Worm (Caenorhabditis elegans) whole organism, young adult: ENCODE measurements around the gene rpl-37.

Experiments
- B0019.2 ChIP-seq: fragments of 200-800 bp; sonication (Bioruptor generic); conservative IDR thresholded peaks from 2 replicates; pipeline ENCODE4 v1.3.6; 2022; ENCODE audit warnings: missing genetic modification reagents, missing genetic modification characterization, missing compliant biosample characterization
- C06A6.2 ChIP-seq: fragments of 200-800 bp; sonication (Bioruptor generic); conservative IDR thresholded peaks from 2 replicates; pipeline ENCODE4 v1.3.6; 2022; ENCODE audit warnings: missing genetic modification characterization, missing compliant biosample characterization
- D2030.7 ChIP-seq: fragments of 200-800 bp; sonication (Bioruptor generic); IDR thresholded peaks from 2 replicates; pipeline ENCODE4 v1.3.6; 2022; ENCODE audit warnings: missing genetic modification reagents, missing genetic modification characterization, missing compliant biosample characterization
- F39B2.1 ChIP-seq: fragments of 200-800 bp; sonication (Bioruptor generic); IDR thresholded peaks from 2 replicates; pipeline ENCODE4 v1.3.6; 2022; ENCODE audit warnings: missing genetic modification reagents, missing genetic modification characterization, missing compliant biosample characterization
- F49E8.2 ChIP-seq: sonication (generic microtip); optimal IDR thresholded peaks from 3 replicates; lab custom pipeline; 2017; ENCODE audit warnings: missing genetic modification characterization, mild to moderate bottlenecking, missing compliant biosample characterization, antibody characterized with exemption, moderate library complexity; ENCODE audit not compliant: insufficient read depth
- F52B5.7 ChIP-seq: sonication (generic microtip); optimal IDR thresholded peaks from 2 replicates; lab custom pipeline; 2016; ENCODE audit warnings: mild to moderate bottlenecking, missing genetic modification characterization, missing compliant biosample characterization
- F55B11.4 ChIP-seq: sonication (generic microtip); optimal IDR thresholded peaks from 2 replicates; lab custom pipeline; 2016; ENCODE audit warnings: missing compliant biosample characterization, missing genetic modification characterization, borderline replicate concordance; ENCODE audit not compliant: insufficient read depth
- F57A8.1 ChIP-seq: fragments of 200-800 bp; sonication (Bioruptor generic); optimal IDR thresholded peaks from 2 replicates; lab custom pipeline; 2018; ENCODE audit warnings: mild to moderate bottlenecking, missing genetic modification characterization, moderate library complexity, missing compliant biosample characterization
- K12H6.12 ChIP-seq: fragments of 200-800 bp; sonication (Bioruptor generic); optimal IDR thresholded peaks from 2 replicates; lab custom pipeline; 2018; ENCODE audit warnings: mild to moderate bottlenecking, missing genetic modification characterization, missing compliant biosample characterization
- T07F8.4 ChIP-seq: sonication (generic microtip); optimal IDR thresholded peaks from 2 replicates; lab custom pipeline; 2016; ENCODE audit warnings: mild to moderate bottlenecking, missing genetic modification characterization, moderate library complexity, missing compliant biosample characterization
- Y95B8A.8 ChIP-seq: fragments of 200-800 bp; sonication (Bioruptor generic); IDR thresholded peaks from 2 replicates; pipeline ENCODE4 v1.3.6; 2022; ENCODE audit warnings: missing genetic modification reagents, missing genetic modification characterization, missing compliant biosample characterization
- ZK185.1 ChIP-seq: sonication (generic microtip); optimal IDR thresholded peaks from 2 replicates; lab custom pipeline; 2016; ENCODE audit warnings: mild to moderate bottlenecking, missing genetic modification characterization, missing compliant biosample characterization; ENCODE audit not compliant: poor library complexity, severe bottlenecking
- atf-7 ChIP-seq: sonication (generic microtip); optimal IDR thresholded peaks from 2 replicates; lab custom pipeline; 2017; ENCODE audit warnings: mild to moderate bottlenecking, missing genetic modification characterization, missing compliant biosample characterization
- bed-2 ChIP-seq: fragments of 200-800 bp; sonication (Bioruptor generic); IDR thresholded peaks from 2 replicates; pipeline ENCODE4 v1.3.6; 2022; ENCODE audit warnings: missing genetic modification reagents, missing genetic modification characterization, missing compliant biosample characterization
- cebp-1 ChIP-seq, 2 experiments: fragments of 200-800 bp in 1 of 2; sonication (Bioruptor generic) in 1 of 2; sonication (generic microtip) in 1 of 2; IDR thresholded peaks in 1 of 2; optimal IDR thresholded peaks in 1 of 2; 2 replicates each; pipeline versions ENCODE4 v1.3.6 to Lab custom; 2017 to 2022; ENCODE audit warnings: missing compliant biosample characterization in 2 of 2, missing genetic modification characterization in 2 of 2, mild to moderate bottlenecking in 1 of 2, missing genetic modification reagents in 1 of 2, moderate library complexity in 1 of 2
- dpff-1 ChIP-seq: sonication (generic microtip); optimal IDR thresholded peaks from 2 replicates; lab custom pipeline; 2017; ENCODE audit warnings: mild to moderate bottlenecking, missing genetic modification characterization, missing compliant biosample characterization
- egl-18 ChIP-seq: fragments of 200-800 bp; sonication (Bioruptor generic); IDR thresholded peaks from 2 replicates; pipeline ENCODE4 v1.3.6; 2022; ENCODE audit warnings: missing genetic modification reagents, missing genetic modification characterization, missing compliant biosample characterization
- hrde-1 ChIP-seq: sonication (generic microtip); optimal IDR thresholded peaks from 2 replicates; lab custom pipeline; 2016; ENCODE audit warnings: missing genetic modification characterization, mild to moderate bottlenecking, missing compliant biosample characterization, moderate library complexity, missing genotype, missing genetic modification reagents, borderline replicate concordance
- lin-35 ChIP-seq, 3 experiments: fragments of 150-350 bp in 2 of 3; sonication (generic microtip) in 1 of 3; optimal IDR thresholded peaks; 2 replicates each; lab custom pipeline; 2014 to 2018; ENCODE audit warnings: missing biosample characterization in 3 of 3, missing genetic modification characterization in 3 of 3, missing genetic modification reagents in 3 of 3
- lin-54 ChIP-seq: fragments of 200-800 bp; sonication (Bioruptor generic); optimal IDR thresholded peaks from 2 replicates; lab custom pipeline; 2018; ENCODE audit warnings: mild to moderate bottlenecking, missing genetic modification characterization, missing compliant biosample characterization
- mel-28 ChIP-seq: sonication (generic microtip); optimal IDR thresholded peaks from 2 replicates; lab custom pipeline; 2016; ENCODE audit warnings: borderline replicate concordance, mild to moderate bottlenecking, missing genetic modification characterization, missing compliant biosample characterization
- mes-4 ChIP-seq: sonication (generic microtip); optimal IDR thresholded peaks from 2 replicates; lab custom pipeline; 2016; ENCODE audit warnings: missing genotype, missing genetic modification characterization, missing compliant biosample characterization
- nfyb-1 ChIP-seq: fragments of 200-800 bp; sonication (Bioruptor generic); IDR thresholded peaks from 2 replicates; pipeline ENCODE4 v1.3.6; 2022; ENCODE audit warnings: missing genetic modification reagents, missing genetic modification characterization, missing compliant biosample characterization
- nhr-179 ChIP-seq: sonication (generic microtip); optimal IDR thresholded peaks from 2 replicates; lab custom pipeline; 2016; ENCODE audit warnings: mild to moderate bottlenecking, missing genetic modification characterization, missing compliant biosample characterization
- nhr-80 ChIP-seq: sonication (generic microtip); optimal IDR thresholded peaks from 2 replicates; lab custom pipeline; 2016; ENCODE audit warnings: missing genetic modification characterization, missing compliant biosample characterization
- pbrm-1 ChIP-seq: fragments of 200-800 bp; sonication (Bioruptor generic); IDR thresholded peaks from 2 replicates; pipeline ENCODE4 v1.3.6; 2022; ENCODE audit warnings: missing genetic modification reagents, missing genetic modification characterization, missing compliant biosample characterization
- rec-8 ChIP-seq, 2 experiments: sonication (generic microtip); optimal IDR thresholded peaks; 2 replicates each; lab custom pipeline; 2016; ENCODE audit warnings: mild to moderate bottlenecking in 2 of 2, missing genetic modification characterization in 2 of 2, missing genetic modification reagents in 2 of 2, missing genotype in 2 of 2, missing biosample characterization in 1 of 2, missing compliant biosample characterization in 1 of 2, moderate library complexity in 1 of 2
- repo-1 ChIP-seq: sonication (generic microtip); optimal IDR thresholded peaks from 2 replicates; lab custom pipeline; 2017; ENCODE audit warnings: mild to moderate bottlenecking, missing genetic modification characterization, missing compliant biosample characterization
- snpc-1.1 ChIP-seq: sonication (generic microtip); optimal IDR thresholded peaks from 2 replicates; lab custom pipeline; 2017; ENCODE audit warnings: missing genetic modification characterization, mild to moderate bottlenecking, missing compliant biosample characterization, antibody characterized with exemption, moderate library complexity, missing genotype, missing genetic modification reagents; ENCODE audit not compliant: insufficient read depth
- sptf-2 ChIP-seq: fragments of 200-800 bp; sonication (Bioruptor generic); optimal IDR thresholded peaks from 2 replicates; lab custom pipeline; 2018; ENCODE audit warnings: mild to moderate bottlenecking, missing genetic modification characterization, missing compliant biosample characterization
- xnd-1 ChIP-seq: sonication (generic microtip); optimal IDR thresholded peaks from 2 replicates; lab custom pipeline; 2016; ENCODE audit warnings: missing genotype, missing genetic modification reagents, missing genetic modification characterization, missing compliant biosample characterization
- zfh-2 ChIP-seq: fragments of 200-800 bp; sonication (Bioruptor generic); conservative IDR thresholded peaks from 2 replicates; pipeline ENCODE4 v1.3.6; 2022; ENCODE audit warnings: missing genetic modification reagents, missing genetic modification characterization, missing compliant biosample characterization
- ztf-18 ChIP-seq: sonication (generic microtip); optimal IDR thresholded peaks from 2 replicates; lab custom pipeline; 2016; ENCODE audit warnings: missing genotype, mild to moderate bottlenecking, missing genetic modification characterization, missing compliant biosample characterization
- ztf-22 ChIP-seq: fragments of 200-800 bp; sonication (Bioruptor generic); optimal IDR thresholded peaks from 2 replicates; lab custom pipeline; 2018; ENCODE audit warnings: mild to moderate bottlenecking, missing genetic modification characterization, moderate library complexity, missing compliant biosample characterization
- ztf-26 ChIP-seq: sonication (generic microtip); optimal IDR thresholded peaks from 2 replicates; lab custom pipeline; 2017; ENCODE audit warnings: missing genetic modification characterization, missing compliant biosample characterization

Gene rpl-37

DNA sequence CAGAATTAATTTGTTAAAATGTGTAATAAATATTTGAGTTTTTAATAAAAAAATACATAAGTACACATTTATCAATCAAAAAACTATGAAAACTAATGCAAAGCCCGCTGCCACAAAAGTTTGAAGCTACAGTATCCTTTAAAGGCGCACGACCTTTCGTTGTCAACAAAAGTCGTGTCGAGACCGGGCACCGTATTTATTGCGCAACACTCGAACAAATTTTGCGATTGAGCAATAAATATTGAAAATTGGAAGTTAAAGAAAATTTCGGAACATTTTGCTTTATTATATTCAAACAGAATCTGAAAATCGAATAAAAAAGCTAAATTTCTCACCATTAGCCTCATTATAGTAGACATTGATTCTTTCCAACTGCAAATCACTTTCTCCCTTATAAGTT is 12.7 kb downstream of the rpl-37 start:
- TF ChIP-seq B0019.2 (GFP tag; lab: Robert Waterston, UW) (no peak), mes-4 (tag; lab: Kevin White, UChicago) (no peak), C06A6.2 (GFP tag; lab: Robert Waterston, UW) (no peak), nhr-179 (no peak), dpff-1 (no peak), K12H6.12 (tag; lab: Kevin White, UChicago) (no peak), atf-7 (tag; lab: Kevin White, UChicago) (no peak), snpc-1.1 (no peak), ztf-22 (no peak), nfyb-1 (GFP tag; lab: Robert Waterston, UW) (no peak), repo-1 (tag; lab: Kevin White, UChicago) (no peak)

DNA sequence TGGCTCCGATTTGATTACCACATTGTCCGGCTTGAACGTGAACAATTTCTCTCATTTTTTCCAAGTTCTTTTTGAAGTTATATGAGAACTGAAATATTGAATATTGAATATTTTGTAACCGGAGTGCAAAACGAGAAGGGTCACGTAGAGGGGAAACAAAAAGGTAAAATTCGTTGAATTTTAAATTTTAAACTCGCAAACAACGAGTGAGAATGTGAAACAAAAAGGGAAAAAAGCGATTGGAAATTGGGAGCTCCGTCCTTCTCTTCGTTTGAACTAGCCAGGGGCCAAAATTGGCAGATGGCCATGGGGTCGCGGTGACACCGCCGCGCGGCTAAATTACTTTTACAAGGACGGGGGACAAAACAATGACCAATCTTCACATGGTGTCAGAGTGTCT is 13.1 kb downstream of the rpl-37 start, which contains the start of gene ben-1:
ben-1 (minus strand) TSS at position 101 of the 400 bp plus-strand sequence.
- TF ChIP-seq Y95B8A.8 (GFP tag; lab: Robert Waterston, UW) = no peak
- TF ChIP-seq pbrm-1 (GFP tag; lab: Robert Waterston, UW) = no peak
- no peak for TF ChIP-seq ZK185.1 (tag; lab: Kevin White, UChicago)
- no peak for TF ChIP-seq egl-18 (GFP tag; lab: Robert Waterston, UW)
- no peak for TF ChIP-seq F52B5.7 (tag; lab: Kevin White, UChicago)
- TF ChIP-seq nhr-80 (tag; lab: Kevin White, UChicago) = no peak
- no peak for TF ChIP-seq bed-2 (GFP tag; lab: Robert Waterston, UW)
- no peak for TF ChIP-seq ztf-18 (tag; lab: Kevin White, UChicago)
- TF ChIP-seq, all 124 proteins: peak for 0

DNA sequence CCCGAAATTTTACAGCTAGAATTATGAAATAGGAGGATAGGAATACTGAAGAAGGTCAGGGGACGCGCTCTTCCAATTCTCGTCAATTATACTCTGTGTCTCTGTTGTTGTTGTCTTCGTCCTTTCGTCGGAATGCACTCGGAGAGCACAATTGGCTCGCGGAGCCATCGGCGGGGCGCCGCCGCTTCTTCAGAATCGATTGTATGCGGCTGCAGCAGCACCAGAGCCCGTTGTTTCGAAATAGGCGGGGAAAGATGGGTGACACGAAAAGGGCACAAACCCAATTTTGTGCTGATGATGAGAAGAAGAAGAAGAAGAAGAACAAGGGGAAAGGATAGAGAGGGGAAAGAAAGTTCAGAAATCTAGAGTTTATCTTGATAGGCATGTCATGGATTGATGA is 13.7 kb downstream of the rpl-37 start:
- TF ChIP-seq zfh-2 (GFP tag; lab: Robert Waterston, UW) (peak; percentile 86), cebp-1 (GFP tag; IDR thresholded peaks at IDR 0.05; lab: Robert Waterston, UW) (0 out of 2 replicates have a peak, but pooled peaks have one; percentile 26), cebp-1 (tag; optimal IDR thresholded peaks at IDR 0.05; lab: Kevin White, UChicago) (peak; percentile 85), lin-35 (GFP tag; optimal IDR thresholded peaks at IDR 0.05; lab: Kevin White, UChicago) (no peak), F55B11.4 (tag; lab: Kevin White, UChicago) (no peak), sptf-2 (no peak), F39B2.1 (GFP tag; lab: Robert Waterston, UW) (no peak), ztf-26 (tag; lab: Kevin White, UChicago) (no peak), ztf-18 (tag; lab: Kevin White, UChicago) (no peak), F49E8.2 (no peak)

DNA sequence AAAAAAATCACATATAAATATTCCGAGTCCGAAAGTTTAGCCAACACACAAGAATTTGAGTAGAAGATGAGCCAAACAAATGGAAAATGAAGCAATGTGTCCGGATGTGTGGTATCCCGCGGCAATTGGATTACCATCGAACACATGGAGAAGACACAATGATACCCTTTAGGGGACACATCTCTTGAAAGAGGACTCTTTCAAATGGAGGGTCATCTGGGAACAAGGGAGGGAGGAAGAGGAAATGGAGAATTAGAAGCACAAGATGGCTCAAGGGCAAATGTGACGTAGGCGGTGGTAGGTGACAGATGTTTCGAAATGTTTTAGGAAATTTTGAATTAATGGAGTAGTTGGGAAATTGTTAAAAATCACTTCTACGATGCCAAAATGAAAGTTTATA is 14.6 kb downstream of the rpl-37 start:
- TF ChIP-seq rec-8 (tag; optimal IDR thresholded peaks at IDR 0.05; lab: Kevin White, UChicago) (no peak), hrde-1 (tag; lab: Kevin White, UChicago) (no peak), cebp-1 (GFP tag; IDR thresholded peaks at IDR 0.05; lab: Robert Waterston, UW) (no peak), cebp-1 (tag; optimal IDR thresholded peaks at IDR 0.05; lab: Kevin White, UChicago) (peak; percentile 44)

DNA sequence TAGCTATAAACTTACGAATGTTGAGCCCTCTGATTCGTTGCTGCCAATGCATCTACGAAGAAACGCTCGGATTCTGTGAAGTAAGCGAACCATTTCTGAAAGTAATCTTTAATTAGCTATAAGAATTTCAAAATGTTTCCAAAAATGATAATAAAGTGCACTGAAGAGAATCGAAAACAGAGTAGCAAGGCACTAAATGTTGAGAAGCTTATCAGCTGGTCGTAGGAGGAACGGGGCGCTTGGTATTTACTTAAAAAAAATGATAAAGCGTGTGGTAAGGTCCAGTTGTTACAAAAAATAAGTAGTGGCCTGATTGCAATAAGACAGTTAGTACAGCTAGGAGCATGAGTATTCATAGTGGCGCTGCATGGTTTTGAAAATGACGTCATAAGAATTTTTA is 17.9 kb downstream of the rpl-37 start, which contains the start of gene C54C6.7:
C54C6.7 (minus strand) TSS at position 101 of the 400 bp plus-strand sequence.
- no peak for TF ChIP-seq xnd-1 (tag; lab: Kevin White, UChicago)
- TF ChIP-seq lin-54 (GFP tag; lab: Kevin White, UChicago) = no peak
- TF ChIP-seq mel-28 (tag; lab: Kevin White, UChicago) = no peak
- no peak for TF ChIP-seq D2030.7
- TF ChIP-seq F57A8.1 (GFP tag; lab: Kevin White, UChicago) = no peak
- no peak for TF ChIP-seq T07F8.4 (tag; lab: Kevin White, UChicago)
